Fruit fly (Drosophila melanogaster) whole organism, embryonic: Measurements from ENCODE around the gene CG31743.

ENCODE experiments used
- CG10267 ChIP-seq: fragments of 200-800 bp; sonication (Bioruptor generic); optimal IDR thresholded peaks from 2 replicates; lab custom pipeline; 2018; ENCODE audit warnings: missing biosample characterization, mild to moderate bottlenecking, missing genetic modification characterization, moderate library complexity
- CG10431 ChIP-seq: fragments of 200-800 bp; sonication (Bioruptor generic); optimal IDR thresholded peaks from 3 replicates; lab custom pipeline; 2018; ENCODE audit warnings: missing biosample characterization, mild to moderate bottlenecking, missing genetic modification characterization
- CG10654 ChIP-seq: fragments of 200-800 bp; sonication (Bioruptor generic); optimal IDR thresholded peaks from 2 replicates; lab custom pipeline; 2016; ENCODE audit warnings: missing biosample characterization, missing genetic modification characterization
- CG12236 ChIP-seq: fragments of 200-800 bp; sonication (Bioruptor generic); optimal IDR thresholded peaks from 2 replicates; lab custom pipeline; 2016; ENCODE audit warnings: missing biosample characterization, missing genetic modification characterization
- CG14441 ChIP-seq: fragments of 200-800 bp; sonication (Bioruptor generic); IDR thresholded peaks from 2 replicates; pipeline ENCODE4 v1.3.6; 2022; ENCODE audit warnings: missing biosample characterization, missing genetic modification characterization
- CG1602 ChIP-seq: fragments of 200-800 bp; sonication (Bioruptor generic); optimal IDR thresholded peaks from 3 replicates; lab custom pipeline; 2016; ENCODE audit warnings: missing biosample characterization, missing genetic modification characterization
- CG1603 ChIP-seq: fragments of 200-800 bp; sonication (Bioruptor generic); optimal IDR thresholded peaks from 2 replicates; lab custom pipeline; 2019; ENCODE audit warnings: missing biosample characterization, mild to moderate bottlenecking, missing genetic modification characterization, moderate library complexity
- CG17359 ChIP-seq: fragments of 200-800 bp; sonication (Bioruptor generic); optimal IDR thresholded peaks from 3 replicates; lab custom pipeline; 2018; ENCODE audit warnings: missing biosample characterization, mild to moderate bottlenecking, missing genetic modification characterization, moderate library complexity
- CG17361 ChIP-seq: fragments of 200-800 bp; sonication (Bioruptor generic); IDR thresholded peaks from 3 replicates; pipeline ENCODE4 v1.3.6; 2022; ENCODE audit warnings: missing biosample characterization, missing genetic modification characterization
- CG1792 ChIP-seq: fragments of 200-800 bp; sonication (Bioruptor generic); optimal IDR thresholded peaks from 2 replicates; lab custom pipeline; 2016; ENCODE audit warnings: missing biosample characterization, missing genetic modification characterization
- CG32767 ChIP-seq: fragments of 200-800 bp; sonication (Bioruptor generic); IDR thresholded peaks from 2 replicates; pipeline ENCODE4 v1.3.6; 2022; ENCODE audit warnings: missing biosample characterization, missing genetic modification characterization
- CG3995 ChIP-seq: fragments of 200-800 bp; sonication (Bioruptor generic); optimal IDR thresholded peaks from 3 replicates; lab custom pipeline; 2016; ENCODE audit warnings: missing biosample characterization, missing genetic modification characterization
- CG4820 ChIP-seq: fragments of 200-800 bp; sonication (Bioruptor generic); optimal IDR thresholded peaks from 3 replicates; lab custom pipeline; 2016; ENCODE audit warnings: missing biosample characterization, missing genetic modification characterization
- CG6272 ChIP-seq: fragments of 200-800 bp; sonication (Bioruptor generic); IDR thresholded peaks from 2 replicates; pipeline ENCODE4 v1.3.6; 2022; ENCODE audit warnings: missing biosample characterization, missing genetic modification characterization
- CG6683 ChIP-seq: fragments of 200-800 bp; sonication (Bioruptor generic); optimal IDR thresholded peaks from 2 replicates; lab custom pipeline; 2017; ENCODE audit warnings: missing biosample characterization, mild to moderate bottlenecking, missing genetic modification characterization, missing genetic modification reagents
- CG8281 ChIP-seq: fragments of 200-800 bp; sonication (Bioruptor generic); optimal IDR thresholded peaks from 2 replicates; lab custom pipeline; 2018; ENCODE audit warnings: missing biosample characterization, mild to moderate bottlenecking, missing genetic modification characterization, moderate library complexity
- CG8765 ChIP-seq: fragments of 200-800 bp; sonication (Bioruptor generic); IDR thresholded peaks from 2 replicates; pipeline ENCODE4 v1.3.6; 2022; ENCODE audit warnings: missing biosample characterization, missing genetic modification characterization
- Camta ChIP-seq: fragments of 200-800 bp; sonication (Bioruptor generic); optimal IDR thresholded peaks from 2 replicates; lab custom pipeline; 2016; ENCODE audit warnings: missing biosample characterization, missing genetic modification characterization
- D19A ChIP-seq: fragments of 200-800 bp; optimal IDR thresholded peaks from 3 replicates; lab custom pipeline; 2019; ENCODE audit warnings: missing biosample characterization, mild to moderate bottlenecking, missing genetic modification characterization, moderate library complexity
- Dek ChIP-seq: fragments of 200-800 bp; sonication (Bioruptor generic); optimal IDR thresholded peaks from 3 replicates; lab custom pipeline; 2019; ENCODE audit warnings: missing biosample characterization, mild to moderate bottlenecking, missing genetic modification characterization, moderate library complexity
- Doc2 ChIP-seq: fragments of 200-800 bp; sonication (Bioruptor generic); IDR thresholded peaks from 2 replicates; pipeline ENCODE4 v1.3.6; 2022; ENCODE audit warnings: missing biosample characterization, missing genetic modification characterization
- E2f1 ChIP-seq: fragments of 200-800 bp; sonication (Bioruptor generic); IDR thresholded peaks from 2 replicates; pipeline ENCODE4 v1.3.6; 2022; ENCODE audit warnings: missing biosample characterization, missing genetic modification characterization
- Fer3 ChIP-seq: fragments of 200-800 bp; sonication (Bioruptor generic); optimal IDR thresholded peaks from 2 replicates; lab custom pipeline; 2018; ENCODE audit warnings: missing biosample characterization, mild to moderate bottlenecking, missing genetic modification characterization, moderate library complexity
- Gsc ChIP-seq: fragments of 200-800 bp; sonication (Bioruptor generic); IDR thresholded peaks from 2 replicates; pipeline ENCODE4 v1.3.6; 2022; ENCODE audit warnings: missing biosample characterization, missing genetic modification characterization
- HmgZ ChIP-seq: fragments of 200-800 bp; sonication (Bioruptor generic); optimal IDR thresholded peaks from 2 replicates; lab custom pipeline; 2018; ENCODE audit warnings: missing biosample characterization, mild to moderate bottlenecking, missing genetic modification characterization
- Vsx1 ChIP-seq: fragments of 200-800 bp; sonication (Bioruptor generic); optimal IDR thresholded peaks from 2 replicates; lab custom pipeline; 2017; ENCODE audit warnings: missing biosample characterization, mild to moderate bottlenecking, missing genetic modification characterization, missing genetic modification reagents
- Xrp1 ChIP-seq: fragments of 200-800 bp; sonication (Bioruptor generic); IDR thresholded peaks from 2 replicates; pipeline ENCODE4 v1.3.6; 2022; ENCODE audit warnings: missing biosample characterization, missing genetic modification characterization
- amos ChIP-seq: fragments of 200-800 bp; sonication (Bioruptor generic); IDR thresholded peaks from 2 replicates; pipeline ENCODE4 v1.3.6; 2022; ENCODE audit warnings: missing biosample characterization, missing genetic modification characterization; ENCODE audit not compliant: partially characterized antibody
- ara ChIP-seq: fragments of 200-800 bp; sonication (Bioruptor generic); IDR thresholded peaks from 2 replicates; pipeline ENCODE4 v1.3.6; 2022; ENCODE audit warnings: missing biosample characterization, missing genetic modification characterization
- ase ChIP-seq: fragments of 200-800 bp; sonication (Bioruptor generic); IDR thresholded peaks from 3 replicates; pipeline ENCODE4 v1.3.6; 2022; ENCODE audit warnings: missing biosample characterization, missing genetic modification characterization
- caup ChIP-seq: fragments of 200-800 bp; sonication (Bioruptor generic); optimal IDR thresholded peaks from 3 replicates; lab custom pipeline; 2017; ENCODE audit warnings: missing biosample characterization, mild to moderate bottlenecking, missing genetic modification characterization, moderate library complexity; ENCODE audit not compliant: severe bottlenecking
- corto ChIP-seq: fragments of 200-800 bp; sonication (Bioruptor generic); optimal IDR thresholded peaks from 2 replicates; lab custom pipeline; 2016; ENCODE audit warnings: missing biosample characterization, mild to moderate bottlenecking, missing genetic modification characterization, moderate library complexity
- ftz-f1 ChIP-seq: fragments of 200-800 bp; sonication (Bioruptor generic); optimal IDR thresholded peaks from 2 replicates; lab custom pipeline; 2016; ENCODE audit warnings: missing biosample characterization, missing genetic modification characterization
- gem ChIP-seq: fragments of 200-800 bp; sonication (Bioruptor generic); optimal IDR thresholded peaks from 2 replicates; lab custom pipeline; 2019; ENCODE audit warnings: missing biosample characterization, mild to moderate bottlenecking, missing genetic modification characterization, moderate library complexity
- grau ChIP-seq: fragments of 200-800 bp; optimal IDR thresholded peaks from 3 replicates; lab custom pipeline; 2019; ENCODE audit warnings: missing biosample characterization, mild to moderate bottlenecking, missing genetic modification characterization, moderate library complexity
- ind ChIP-seq: fragments of 200-800 bp; sonication (Bioruptor generic); optimal IDR thresholded peaks from 3 replicates; lab custom pipeline; 2016; ENCODE audit warnings: missing biosample characterization, missing genetic modification characterization
- kah ChIP-seq: fragments of 200-800 bp; sonication (Bioruptor generic); optimal IDR thresholded peaks from 2 replicates; lab custom pipeline; 2018; ENCODE audit warnings: missing biosample characterization, mild to moderate bottlenecking, missing genetic modification characterization
- lbe ChIP-seq: fragments of 200-800 bp; sonication (Bioruptor generic); optimal IDR thresholded peaks from 2 replicates; lab custom pipeline; 2016; ENCODE audit warnings: missing biosample characterization, mild to moderate bottlenecking, missing genetic modification characterization
- nmo ChIP-seq: fragments of 200-800 bp; sonication (Bioruptor generic); optimal IDR thresholded peaks from 2 replicates; lab custom pipeline; 2018; ENCODE audit warnings: missing biosample characterization, mild to moderate bottlenecking, missing genetic modification characterization, moderate library complexity
- phol ChIP-seq: fragments of 200-800 bp; sonication (Bioruptor generic); optimal IDR thresholded peaks from 3 replicates; lab custom pipeline; 2018; ENCODE audit warnings: missing biosample characterization, mild to moderate bottlenecking, missing genetic modification characterization, moderate library complexity
- pita ChIP-seq: fragments of 200-800 bp; sonication (Bioruptor generic); optimal IDR thresholded peaks from 2 replicates; lab custom pipeline; 2017; ENCODE audit warnings: missing biosample characterization, mild to moderate bottlenecking, missing genetic modification characterization
- ranshi ChIP-seq: fragments of 200-800 bp; sonication (Bioruptor generic); IDR thresholded peaks from 2 replicates; pipeline ENCODE4 v1.3.6; 2022; ENCODE audit warnings: missing biosample characterization, missing genetic modification characterization
- schlank ChIP-seq: fragments of 200-800 bp; sonication (Bioruptor generic); optimal IDR thresholded peaks from 2 replicates; lab custom pipeline; 2018; ENCODE audit warnings: missing biosample characterization, mild to moderate bottlenecking, missing genetic modification characterization
- so ChIP-seq: fragments of 200-800 bp; sonication (Bioruptor generic); IDR thresholded peaks from 3 replicates; pipeline ENCODE4 v1.3.6; 2022; ENCODE audit warnings: missing biosample characterization, missing genetic modification characterization
- sug ChIP-seq: fragments of 200-800 bp; optimal IDR thresholded peaks from 2 replicates; lab custom pipeline; 2019; ENCODE audit warnings: missing biosample characterization, mild to moderate bottlenecking, missing genetic modification characterization, moderate library complexity
- toy ChIP-seq: fragments of 200-800 bp; sonication (Bioruptor generic); IDR thresholded peaks from 2 replicates; pipeline ENCODE4 v1.3.6; 2022; ENCODE audit warnings: missing biosample characterization, missing genetic modification characterization
- usp ChIP-seq: fragments of >200 bp; optimal IDR thresholded peaks from 2 replicates; lab custom pipeline; 2017; ENCODE audit warnings: missing biosample characterization, missing genetic modification characterization
- vnd ChIP-seq: fragments of 200-800 bp; sonication (Bioruptor generic); IDR thresholded peaks from 3 replicates; pipeline ENCODE4 v1.3.6; 2022; ENCODE audit warnings: missing biosample characterization, missing genetic modification characterization; ENCODE audit not compliant: partially characterized antibody
- zfh2 ChIP-seq: fragments of 200-800 bp; sonication (Bioruptor generic); optimal IDR thresholded peaks from 2 replicates; lab custom pipeline; 2016; ENCODE audit warnings: missing biosample characterization, missing genetic modification characterization

Gene CG31743

dm6 chr2L:16887660-16888573 lies 8.6 kb downstream of the CG31743 start, which contains the start of the genes osi and tweek (continued):
- TF ChIP-seq CG6272 (GFP tag; lab: Robert Waterston, UW), result peak; percentile 39
- peak; percentile 70 for TF ChIP-seq grau (tag; lab: Kevin White, UChicago)
- TF ChIP-seq CG10431 (GFP tag; lab: Kevin White, UChicago), result no peak
- peak; percentile 71 for TF ChIP-seq Dek (tag; lab: Kevin White, UChicago)
- TF ChIP-seq sug (tag; lab: Kevin White, UChicago), result peak; percentile 57
- TF ChIP-seq schlank (tag; lab: Kevin White, UChicago), result no peak
- peak; percentile 33 for TF ChIP-seq CG10267
- no peak for TF ChIP-seq D19A (tag; lab: Kevin White, UChicago)
- TF ChIP-seq caup (GFP tag; lab: Kevin White, UChicago), result peak; percentile 27
- no peak for TF ChIP-seq CG6683 (GFP tag; lab: Kevin White, UChicago)
- peak; percentile 13; the same call in 1 of the 2 replicates for TF ChIP-seq E2f1 (GFP tag; lab: Robert Waterston, UW)
- TF ChIP-seq CG4820, result peak; percentile 47
- TF ChIP-seq usp (GFP tag; lab: Kevin White, UChicago), result no peak
- peak; percentile 62 for TF ChIP-seq Camta (GFP tag; lab: Kevin White, UChicago)
- no peak for TF ChIP-seq so
- peak; percentile 94 for TF ChIP-seq CG3995 (GFP tag; lab: Kevin White, UChicago)
- no peak for TF ChIP-seq pita (GFP tag; lab: Kevin White, UChicago)
- peak; percentile 83 for TF ChIP-seq gem (tag; lab: Kevin White, UChicago)
- no peak for TF ChIP-seq Xrp1 (GFP tag; lab: Robert Waterston, UW)
- peak; percentile 30; the same call in 1 of the 2 replicates for TF ChIP-seq CG14441 (GFP tag; lab: Robert Waterston, UW)
- TF ChIP-seq amos (GFP tag; lab: Robert Waterston, UW), result peak; percentile 94
- TF ChIP-seq CG8765, result no peak
- TF ChIP-seq corto (GFP tag; lab: Kevin White, UChicago), result peak; percentile 35
- no peak for TF ChIP-seq toy (GFP tag; lab: Robert Waterston, UW)
- TF ChIP-seq ara (GFP tag; lab: Robert Waterston, UW), result no peak
- TF ChIP-seq ftz-f1 (GFP tag; lab: Kevin White, UChicago), result no peak
- TF ChIP-seq lbe (GFP tag; lab: Kevin White, UChicago), result peak; percentile 30
- TF ChIP-seq vnd (GFP tag; lab: Robert Waterston, UW), result peak; percentile 87
- TF ChIP-seq phol, result peak; percentile 72
- TF ChIP-seq Vsx1 (GFP tag; lab: Kevin White, UChicago), result no peak
- no peak for TF ChIP-seq CG17359 (tag; lab: Kevin White, UChicago)
- TF ChIP-seq HmgZ (tag; lab: Kevin White, UChicago), result peak; percentile 35
- TF ChIP-seq CG1603, result peak; percentile 46
- TF ChIP-seq CG32767 (GFP tag; lab: Robert Waterston, UW), result no peak
- TF ChIP-seq Doc2 (GFP tag; lab: Robert Waterston, UW), result no peak
- TF ChIP-seq CG1792 (GFP tag; lab: Kevin White, UChicago), result no peak
- TF ChIP-seq CG12236 (GFP tag; lab: Kevin White, UChicago), result no peak
- no peak for TF ChIP-seq Gsc
- no peak for TF ChIP-seq kah (GFP tag; lab: Kevin White, UChicago)
- peak; percentile 21; the same call in 1 of the 2 replicates for TF ChIP-seq ranshi (GFP tag; lab: Robert Waterston, UW)
- TF ChIP-seq CG1602, result peak; percentile 70
- peak; percentile 60 for TF ChIP-seq zfh2 (GFP tag; lab: Kevin White, UChicago)
- no peak; the same call in 2 of the 3 replicates for TF ChIP-seq CG17361 (GFP tag; lab: Robert Waterston, UW)
- peak; percentile 28 for TF ChIP-seq CG10654 (GFP tag; lab: Kevin White, UChicago)
- TF ChIP-seq Fer3, result peak; percentile 2
- TF ChIP-seq ind (GFP tag; lab: Kevin White, UChicago), result peak; percentile 42
- no peak for TF ChIP-seq CG8281
- no peak for TF ChIP-seq ase (GFP tag; lab: Robert Waterston, UW)
- peak; percentile 77 for TF ChIP-seq nmo (GFP tag; lab: Kevin White, UChicago)
